Worm (Caenorhabditis elegans): ENCODE results near the gene K12H6.8.

Gene K12H6.8

DNA sequence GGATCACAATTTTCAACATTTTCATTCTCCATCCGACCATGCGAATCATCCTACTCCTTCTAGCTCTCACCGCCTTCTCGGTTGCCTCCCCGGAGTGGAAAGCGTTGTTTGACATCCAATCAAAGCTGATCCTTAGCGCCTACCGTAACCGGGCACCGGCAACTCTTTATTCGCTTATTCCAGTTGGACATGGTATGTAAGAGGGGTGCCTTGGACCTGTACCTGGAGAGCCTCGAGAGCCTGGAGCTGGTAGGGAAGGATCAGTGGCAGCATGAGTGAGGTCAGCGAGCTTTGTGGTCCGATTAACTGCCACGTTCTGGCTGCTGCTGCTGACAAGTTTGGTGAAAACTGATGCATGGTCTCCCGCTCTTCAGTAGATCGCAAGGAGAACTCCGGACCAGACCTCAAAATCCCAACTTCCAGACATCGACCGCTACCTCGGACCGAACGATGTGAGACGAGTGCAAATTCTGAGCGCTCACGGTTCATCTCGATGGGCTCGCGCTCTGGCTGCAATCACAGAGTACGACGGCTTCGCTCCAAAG is at the start of gene K12H6.8:
Gene K12H6.8 (plus strand): TSS at position 38 of the 545 bp plus-strand sequence.
- TF ChIP-seq duxl-1 (tag; optimal IDR thresholded peaks at IDR 0.05; ENCODE audit: poor library complexity) (peak; percentile 21), sdz-12 (GFP tag; optimal IDR thresholded peaks at IDR 0.05) (peak; percentile 45), set-16 (GFP tag; IDR thresholded peaks at IDR 0.05) (peak; percentile 72), T26A8.4 (GFP tag; IDR thresholded peaks at IDR 0.05) (no peak), lin-13 (GFP tag; optimal IDR thresholded peaks at IDR 0.05) (no peak)

DNA sequence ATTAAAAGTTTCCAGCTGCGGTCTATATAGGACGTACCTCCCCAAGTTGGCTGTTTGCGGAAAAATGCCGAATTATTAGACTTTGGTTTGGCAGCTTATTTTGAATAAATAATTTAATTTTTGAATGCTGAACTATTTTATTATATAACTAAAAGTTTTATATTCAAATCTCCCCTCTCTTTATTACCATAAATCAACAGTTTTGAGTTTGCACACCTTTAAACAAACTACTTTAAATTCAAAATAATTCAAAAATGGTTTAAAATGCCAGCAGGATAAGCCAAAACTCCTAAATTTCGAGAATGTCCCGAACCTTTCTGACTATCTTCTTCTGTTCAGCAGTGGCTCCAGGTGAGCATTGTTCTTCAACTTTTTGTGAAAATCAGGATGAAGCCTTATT is 48.4 kb upstream of the K12H6.8 start, which contains the start of gene F08D12.3:
Gene F08D12.3 (plus strand): TSS at position 301 of the 400 bp plus-strand sequence.
- TF ChIP-seq hmg-1.1 (GFP tag; IDR thresholded peaks at IDR 0.05) (no peak), sdz-12 (GFP tag; optimal IDR thresholded peaks at IDR 0.05) (no peak), lin-1 (GFP tag; IDR thresholded peaks at IDR 0.05) (no peak), nhr-48 (tag; optimal IDR thresholded peaks at IDR 0.05) (no peak), zip-2 (tag; optimal IDR thresholded peaks at IDR 0.05) (no peak), R02D3.7 (tag; optimal IDR thresholded peaks at IDR 0.05) (no peak), fkh-10 (GFP tag; optimal IDR thresholded peaks at IDR 0.05) (no peak)

DNA sequence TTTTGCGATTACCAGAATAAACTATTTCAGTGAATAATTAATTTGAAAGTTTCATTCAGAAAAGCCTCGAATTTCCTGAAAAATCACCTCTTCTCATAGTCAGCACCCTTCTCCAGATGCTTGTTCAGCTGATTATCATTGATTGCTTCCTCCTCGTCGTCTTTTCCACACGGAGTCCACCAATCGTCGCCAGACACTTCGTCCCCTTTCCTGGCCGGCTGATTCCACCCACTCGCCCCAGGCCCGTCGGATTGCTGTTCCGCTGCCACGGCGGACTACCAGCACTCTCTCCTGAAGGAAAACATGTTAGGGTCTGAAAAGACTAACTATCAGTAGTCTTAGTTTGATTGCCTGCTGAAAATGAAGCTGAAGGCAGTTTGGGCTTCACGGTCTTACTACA is 46.9 kb upstream of the K12H6.8 start:
- TF ChIP-seq nhr-11 (tag; optimal IDR thresholded peaks at IDR 0.05) (no peak), F10B5.3 (tag; optimal IDR thresholded peaks at IDR 0.05) (no peak), nhr-76 (tag; optimal IDR thresholded peaks at IDR 0.05) (no peak), ZK546.5 (tag; optimal IDR thresholded peaks at IDR 0.05) (no peak), arid-1 (GFP tag; conservative IDR thresholded peaks at IDR 0.05) (no peak), nhr-48 (tag; optimal IDR thresholded peaks at IDR 0.05) (no peak), unc-62 (GFP tag; optimal IDR thresholded peaks at IDR 0.05 in 1 of 2) (peak in 1 of 2 experiments; percentile 56), unc-62 (tag; optimal IDR thresholded peaks at IDR 0.05) (no peak), tra-1 (GFP tag; IDR thresholded peaks at IDR 0.05) (no peak), cey-2 (tag; optimal IDR thresholded peaks at IDR 0.05; ENCODE audit: borderline replicate concordance, insufficient read depth) (no peak), madf-5 (GFP tag; IDR thresholded peaks at IDR 0.05) (no peak), nhr-77 (tag; optimal IDR thresholded peaks at IDR 0.05) (no peak), set-16 (GFP tag; IDR thresholded peaks at IDR 0.05) (peak; percentile 50; the same call in 1 of the 2 replicates)

DNA sequence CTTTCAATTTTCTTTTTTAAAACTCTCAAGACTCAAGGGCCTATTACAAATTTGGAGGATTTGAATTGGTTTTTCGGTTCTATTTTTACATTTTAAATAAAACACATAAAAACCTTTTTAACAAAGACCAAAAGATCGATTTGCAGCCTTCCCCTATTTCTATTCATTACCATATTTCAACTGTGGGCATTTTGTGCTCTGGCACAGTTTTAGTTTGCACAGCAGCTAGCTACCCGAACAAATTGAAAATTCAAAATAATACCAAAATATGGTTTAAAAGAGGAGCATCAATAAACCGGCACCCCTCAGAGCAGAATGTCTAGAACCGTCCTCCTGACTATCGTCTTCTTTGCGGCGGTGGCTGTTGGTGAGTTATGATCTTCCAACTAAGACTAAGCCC is 46.3 kb upstream of the K12H6.8 start, which contains the start of gene F08D12.2:
Gene F08D12.2 (plus strand): TSS at position 301 of the 400 bp plus-strand sequence.
- TF ChIP-seq F44E2.7 (GFP tag; IDR thresholded peaks at IDR 0.05), result no peak
- TF ChIP-seq F26F4.8 (GFP tag; conservative IDR thresholded peaks at IDR 0.05), result no peak
- no peak for TF ChIP-seq saeg-2 (GFP tag; IDR thresholded peaks at IDR 0.05)
- no peak for TF ChIP-seq unc-39 (tag; optimal IDR thresholded peaks at IDR 0.05)
- TF ChIP-seq spr-3 (GFP tag; optimal IDR thresholded peaks at IDR 0.05), result no peak
- no peak for TF ChIP-seq daf-19 (GFP tag; conservative IDR thresholded peaks at IDR 0.05)
- TF ChIP-seq ceh-20 (GFP tag; IDR thresholded peaks at IDR 0.05), result no peak
- TF ChIP-seq unc-130 (GFP tag; optimal IDR thresholded peaks at IDR 0.05), result no peak
- no peak for TF ChIP-seq mes-2 (tag; optimal IDR thresholded peaks at IDR 0.05; ENCODE audit: poor library complexity, severe bottlenecking)
- no peak for TF ChIP-seq nhr-25 (tag; optimal IDR thresholded peaks at IDR 0.05; ENCODE audit: borderline replicate concordance, insufficient read depth)
- no peak for TF ChIP-seq egl-43 (GFP tag; IDR thresholded peaks at IDR 0.05)
- no peak for TF ChIP-seq ces-1 (GFP tag; optimal IDR thresholded peaks at IDR 0.05)
- TF ChIP-seq dmd-6 (GFP tag; IDR thresholded peaks at IDR 0.05), result no peak
- no peak for TF ChIP-seq ceh-82 (tag; optimal IDR thresholded peaks at IDR 0.05)
- no peak for TF ChIP-seq madf-5 (GFP tag; IDR thresholded peaks at IDR 0.05)
- TF ChIP-seq dmd-8 (GFP tag; IDR thresholded peaks at IDR 0.05), result no peak
- no peak for TF ChIP-seq F49E8.2 (tag; optimal IDR thresholded peaks at IDR 0.05; ENCODE audit: borderline replicate concordance)

Measured in whole organism, L4 larva.